Worm (Caenorhabditis elegans) whole organism, L4/young adult: ENCODE data around the gene acy-2.

Experiments used
- W03F9.2 ChIP-seq: fragments of 150-350 bp; optimal IDR thresholded peaks from 2 replicates; lab custom pipeline; 2014; ENCODE audit warnings: missing biosample characterization, missing genetic modification characterization
- him-1 ChIP-seq: sonication (generic microtip); optimal IDR thresholded peaks from 2 replicates; lab custom pipeline; 2016; ENCODE audit warnings: missing genotype, missing genetic modification reagents, missing genetic modification characterization, missing compliant biosample characterization

ce11 chrV:6003301-6003700 is 27.5 kb downstream of the acy-2 start, which contains the start of gene fos-1:
- TF ChIP-seq him-1 (no peak), W03F9.2 (tag; lab: Kevin White, UChicago) (no peak)
